Worm (Caenorhabditis elegans) whole organism, dauer: ENCODE measurements around the gene T26G10.5.

ENCODE experiments used
- unc-62 ChIP-seq: sonication (generic microtip); optimal IDR thresholded peaks from 2 replicates; lab custom pipeline; 2017; ENCODE audit warnings: missing biosample characterization, missing genetic modification reagents, missing genetic modification characterization

T26G10.5 gene

DNA sequence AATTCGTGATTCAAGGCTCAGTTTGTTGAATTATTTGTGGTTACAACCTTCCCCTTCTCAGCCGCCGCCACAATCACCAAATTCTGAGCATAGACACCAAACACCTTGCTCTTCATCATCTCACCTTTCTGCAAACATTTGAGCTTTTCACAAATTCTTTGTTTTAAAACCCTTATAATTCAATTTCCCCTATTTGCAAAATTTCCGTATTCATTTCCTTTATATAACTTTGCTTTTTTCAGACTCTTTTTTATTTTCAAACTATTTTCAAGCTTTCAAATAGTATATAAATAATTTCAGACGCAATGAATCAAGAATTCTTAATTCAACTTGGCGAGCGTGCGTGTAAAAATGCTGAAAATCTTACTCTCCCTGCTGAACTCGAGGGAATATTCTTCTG lies 42.7 kb downstream of the T26G10.5 start, which contains the start of gene tkr-1:
Gene tkr-1, plus strand, starts transcription at position 301 of the 400 bp plus-strand sequence.
- TF ChIP-seq unc-62: no peak

DNA sequence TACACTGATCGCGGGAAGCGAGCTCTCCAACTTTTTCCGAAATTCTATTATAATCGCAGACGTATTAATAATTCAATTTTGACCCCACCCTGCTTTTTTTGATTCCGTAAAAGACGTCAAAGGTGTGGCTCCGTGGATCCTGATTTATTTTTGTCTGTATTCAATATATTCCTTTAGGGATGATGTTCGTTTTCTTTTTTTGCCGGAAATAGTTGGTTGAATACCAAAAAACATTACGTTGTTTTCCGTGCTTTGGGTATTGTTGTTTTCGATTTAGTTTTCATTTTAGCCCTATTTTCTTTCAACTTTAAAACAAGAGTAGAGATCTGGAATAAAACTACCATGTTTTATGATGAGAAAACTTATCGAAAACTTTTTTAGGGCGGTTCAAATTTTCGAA lies 49.5 kb downstream of the T26G10.5 start:
- TF ChIP-seq unc-62: no peak
